Fruit fly (Drosophila melanogaster) whole organism, embryonic: Measurements from ENCODE around the gene CG32650.

Experiments
- Bdp1 ChIP-seq: fragments of 200-800 bp; sonication (Bioruptor generic); optimal IDR thresholded peaks from 3 replicates; lab custom pipeline; 2016; ENCODE audit warnings: missing biosample characterization, missing genetic modification characterization
- CG11085 ChIP-seq: fragments of 200-800 bp; sonication (Bioruptor generic); IDR thresholded peaks from 2 replicates; pipeline ENCODE4 v1.3.6; 2022; ENCODE audit warnings: missing biosample characterization, missing genetic modification characterization
- CG11560 ChIP-seq: fragments of 200-800 bp; sonication (Bioruptor generic); IDR thresholded peaks from 3 replicates; pipeline ENCODE4 v1.3.6; 2022; ENCODE audit warnings: missing biosample characterization, missing genetic modification characterization
- CG13775 ChIP-seq: fragments of 200-800 bp; sonication (Bioruptor generic); optimal IDR thresholded peaks from 3 replicates; lab custom pipeline; 2017; ENCODE audit warnings: missing biosample characterization, mild to moderate bottlenecking, missing genetic modification characterization
- CG15514 ChIP-seq: fragments of 200-800 bp; sonication (Bioruptor generic); optimal IDR thresholded peaks from 3 replicates; lab custom pipeline; 2017; ENCODE audit warnings: missing biosample characterization, missing genetic modification characterization, mild to moderate bottlenecking, moderate library complexity, missing genetic modification reagents
- CG16813 ChIP-seq: fragments of 200-800 bp; sonication (Bioruptor generic); IDR thresholded peaks from 3 replicates; pipeline ENCODE4 v1.3.6; 2022; ENCODE audit warnings: missing biosample characterization, missing genetic modification characterization; ENCODE audit not compliant: partially characterized antibody
- CG17361 ChIP-seq: fragments of 200-800 bp; sonication (Bioruptor generic); IDR thresholded peaks from 3 replicates; pipeline ENCODE4 v1.3.6; 2022; ENCODE audit warnings: missing biosample characterization, missing genetic modification characterization
- CG17829 ChIP-seq: fragments of 200-800 bp; optimal IDR thresholded peaks from 2 replicates; lab custom pipeline; 2019; ENCODE audit warnings: missing biosample characterization, mild to moderate bottlenecking, missing genetic modification characterization, moderate library complexity
- CG34422 ChIP-seq: fragments of 200-800 bp; sonication (Bioruptor generic); IDR thresholded peaks from 3 replicates; pipeline ENCODE4 v1.3.6; 2022; ENCODE audit warnings: missing biosample characterization, missing genetic modification characterization
- CG3847 ChIP-seq: fragments of 200-800 bp; sonication (Bioruptor generic); IDR thresholded peaks from 2 replicates; pipeline ENCODE4 v1.3.6; 2022; ENCODE audit warnings: missing biosample characterization, missing genetic modification characterization
- CG7357 ChIP-seq: fragments of 200-800 bp; sonication (Bioruptor generic); IDR thresholded peaks from 3 replicates; pipeline ENCODE4 v1.3.6; 2022; ENCODE audit warnings: missing biosample characterization, missing genetic modification characterization
- CG8290 ChIP-seq, 3 experiments: fragments of 200-800 bp; sonication (Bioruptor generic); optimal IDR thresholded peaks; 2 replicates each; lab custom pipeline; 2016 to 2019; ENCODE audit warnings: missing biosample characterization in 3 of 3, missing genetic modification characterization in 3 of 3, mild to moderate bottlenecking in 2 of 3, moderate library complexity in 1 of 3
- E2f2 ChIP-seq: fragments of 200-800 bp; sonication (Bioruptor generic); IDR thresholded peaks from 2 replicates; pipeline ENCODE4 v1.3.6; 2022; ENCODE audit warnings: missing biosample characterization, missing genetic modification characterization
- HmgZ ChIP-seq: fragments of 200-800 bp; sonication (Bioruptor generic); optimal IDR thresholded peaks from 2 replicates; lab custom pipeline; 2018; ENCODE audit warnings: missing biosample characterization, mild to moderate bottlenecking, missing genetic modification characterization
- MBD-R2 ChIP-seq: fragments of 200-800 bp; sonication (Bioruptor generic); IDR thresholded peaks from 2 replicates; pipeline ENCODE4 v1.3.6; 2022; ENCODE audit warnings: missing biosample characterization, missing genetic modification characterization
- MESR4 ChIP-seq: fragments of 200-800 bp; sonication (Bioruptor generic); optimal IDR thresholded peaks from 2 replicates; lab custom pipeline; 2018; ENCODE audit warnings: missing biosample characterization, mild to moderate bottlenecking, missing genetic modification characterization, moderate library complexity
- NFAT ChIP-seq: fragments of 200-800 bp; sonication (Bioruptor generic); IDR thresholded peaks from 2 replicates; pipeline ENCODE4 v1.3.6; 2022; ENCODE audit warnings: missing biosample characterization, missing genetic modification characterization
- Optix ChIP-seq: fragments of 200-800 bp; sonication (Bioruptor generic); IDR thresholded peaks from 3 replicates; pipeline ENCODE4 v1.3.6; 2022; ENCODE audit warnings: missing biosample characterization, missing genetic modification characterization
- Pdp1 ChIP-seq, 2 experiments: fragments of 200-800 bp; sonication (Bioruptor generic); optimal IDR thresholded peaks; 3 replicates each; lab custom pipeline; 2016; ENCODE audit warnings: missing biosample characterization in 2 of 2, missing genetic modification characterization in 2 of 2, mild to moderate bottlenecking in 1 of 2, moderate library complexity in 1 of 2
- Rfx ChIP-seq: fragments of 200-800 bp; sonication (Bioruptor generic); IDR thresholded peaks from 2 replicates; pipeline ENCODE4 v1.3.6; 2022; ENCODE audit warnings: missing biosample characterization, missing genetic modification characterization
- Sin3A ChIP-seq: fragments of >200 bp; optimal IDR thresholded peaks from 2 replicates; lab custom pipeline; 2018
- Sry-β ChIP-seq: fragments of 200-800 bp; sonication (Bioruptor generic); optimal IDR thresholded peaks from 2 replicates; lab custom pipeline; 2018; ENCODE audit warnings: missing biosample characterization, mild to moderate bottlenecking, missing genetic modification characterization, moderate library complexity
- Trl ChIP-seq, 3 experiments: fragments of >200 bp in 2 of 3; fragments of 200-800 bp in 1 of 3; sonication (Bioruptor generic) in 1 of 3; optimal IDR thresholded peaks; 2 replicates in 1 of 3; 3 replicates in 2 of 3; lab custom pipeline; 2016 to 2017; ENCODE audit warnings: missing biosample characterization in 1 of 3, missing genetic modification characterization in 1 of 3
- bsh ChIP-seq, 2 experiments: fragments of 200-800 bp; sonication (Bioruptor generic); optimal IDR thresholded peaks; 2 replicates each; lab custom pipeline; 2017 to 2018; ENCODE audit warnings: mild to moderate bottlenecking in 2 of 2, missing biosample characterization in 2 of 2, missing genetic modification characterization in 2 of 2, moderate library complexity in 1 of 2
- da ChIP-seq: fragments of 200-800 bp; sonication (Bioruptor generic); optimal IDR thresholded peaks from 2 replicates; lab custom pipeline; 2016; ENCODE audit warnings: missing biosample characterization, missing genetic modification characterization
- ems ChIP-seq: fragments of 200-800 bp; sonication (Bioruptor generic); optimal IDR thresholded peaks from 3 replicates; lab custom pipeline; 2016; ENCODE audit warnings: missing biosample characterization, missing genetic modification characterization
- fd96Cb ChIP-seq: fragments of 200-800 bp; sonication (Bioruptor generic); optimal IDR thresholded peaks from 2 replicates; lab custom pipeline; 2018; ENCODE audit warnings: missing biosample characterization, mild to moderate bottlenecking, missing genetic modification characterization, moderate library complexity
- ftz-f1 ChIP-seq: fragments of 200-800 bp; sonication (Bioruptor generic); optimal IDR thresholded peaks from 2 replicates; lab custom pipeline; 2016; ENCODE audit warnings: missing biosample characterization, missing genetic modification characterization
- ham ChIP-seq: fragments of 200-800 bp; sonication (Bioruptor generic); IDR thresholded peaks from 2 replicates; pipeline ENCODE4 v1.3.6; 2022; ENCODE audit warnings: missing biosample characterization, missing genetic modification characterization
- hkb ChIP-seq, 2 experiments: fragments of 200-800 bp in 1 of 2; fragments of >200 bp in 1 of 2; sonication (Bioruptor generic) in 1 of 2; IDR thresholded peaks in 1 of 2; optimal IDR thresholded peaks in 1 of 2; 2 replicates each; pipeline versions ENCODE4 v1.3.6 to Lab custom; 2017 to 2022; ENCODE audit warnings: missing biosample characterization in 1 of 2, missing genetic modification characterization in 1 of 2
- pzg ChIP-seq: fragments of 200-800 bp; sonication (Bioruptor generic); optimal IDR thresholded peaks from 3 replicates; lab custom pipeline; 2018; ENCODE audit warnings: missing biosample characterization, mild to moderate bottlenecking, missing genetic modification characterization, moderate library complexity
- row ChIP-seq: fragments of 200-800 bp; sonication (Bioruptor generic); IDR thresholded peaks from 3 replicates; pipeline ENCODE4 v1.3.6; 2022; ENCODE audit warnings: missing biosample characterization, missing genetic modification characterization
- scrt ChIP-seq: fragments of 200-800 bp; sonication (Bioruptor generic); optimal IDR thresholded peaks from 2 replicates; lab custom pipeline; 2018; ENCODE audit warnings: missing biosample characterization, mild to moderate bottlenecking, missing genetic modification characterization, moderate library complexity
- sd ChIP-seq: fragments of 200-800 bp; sonication (Bioruptor generic); optimal IDR thresholded peaks from 3 replicates; lab custom pipeline; 2018; ENCODE audit warnings: missing biosample characterization, mild to moderate bottlenecking, missing genetic modification characterization, moderate library complexity
- sens ChIP-seq: fragments of 200-800 bp; sonication (Bioruptor generic); peaks from one replicate; lab custom pipeline; 2016; ENCODE audit warnings: missing biosample characterization, missing genetic modification characterization
- sisA ChIP-seq: fragments of 200-800 bp; sonication (Bioruptor generic); IDR thresholded peaks from 2 replicates; pipeline ENCODE4 v1.3.6; 2022; ENCODE audit warnings: missing biosample characterization, missing genetic modification characterization
- slou ChIP-seq: fragments of 200-800 bp; sonication (Bioruptor generic); optimal IDR thresholded peaks from 3 replicates; lab custom pipeline; 2016; ENCODE audit warnings: missing biosample characterization, missing genetic modification characterization
- sna ChIP-seq: fragments of 200-800 bp; sonication (Bioruptor generic); IDR thresholded peaks from 2 replicates; pipeline ENCODE4 v1.3.6; 2022; ENCODE audit warnings: missing biosample characterization, missing genetic modification characterization; ENCODE audit not compliant: partially characterized antibody
- so ChIP-seq: fragments of 200-800 bp; sonication (Bioruptor generic); IDR thresholded peaks from 3 replicates; pipeline ENCODE4 v1.3.6; 2022; ENCODE audit warnings: missing biosample characterization, missing genetic modification characterization
- sqz ChIP-seq: fragments of 200-800 bp; sonication (Bioruptor generic); optimal IDR thresholded peaks from 3 replicates; lab custom pipeline; 2018; ENCODE audit warnings: missing biosample characterization, mild to moderate bottlenecking, missing genetic modification characterization
- sr ChIP-seq: fragments of 200-800 bp; sonication (Bioruptor generic); IDR thresholded peaks from 3 replicates; pipeline ENCODE4 v1.3.6; 2022; ENCODE audit warnings: missing biosample characterization, missing genetic modification characterization
- sug ChIP-seq: fragments of 200-800 bp; optimal IDR thresholded peaks from 2 replicates; lab custom pipeline; 2019; ENCODE audit warnings: missing biosample characterization, mild to moderate bottlenecking, missing genetic modification characterization, moderate library complexity
- trh ChIP-seq: fragments of 200-800 bp; sonication (Bioruptor generic); optimal IDR thresholded peaks from 2 replicates; lab custom pipeline; 2016; ENCODE audit warnings: missing biosample characterization, missing genetic modification characterization
- wek ChIP-seq: fragments of 200-800 bp; sonication (Bioruptor generic); optimal IDR thresholded peaks from 3 replicates; lab custom pipeline; 2018; ENCODE audit warnings: missing biosample characterization, mild to moderate bottlenecking, missing genetic modification characterization, moderate library complexity
- zen2 ChIP-seq: fragments of 200-800 bp; sonication (Bioruptor generic); IDR thresholded peaks from 3 replicates; pipeline ENCODE4 v1.3.6; 2022; ENCODE audit warnings: missing biosample characterization, missing genetic modification characterization; ENCODE audit not compliant: partially characterized antibody
- zfh1 ChIP-seq: fragments of 200-800 bp; sonication (Bioruptor generic); IDR thresholded peaks from 3 replicates; pipeline ENCODE4 v1.3.6; 2022; ENCODE audit warnings: missing biosample characterization, missing genetic modification characterization

Gene CG32650

dm6 chrX:12900718-12901442 lies 2.4 kb upstream of the CG32650 start, which contains the start of gene Coq8 (continued):
- peak; percentile 18 for TF ChIP-seq sug (tag; lab: Kevin White, UChicago)
- no peak for TF ChIP-seq CG8290 (GFP tag; optimal IDR thresholded peaks at IDR 0.05; lab: Kevin White, UChicago)
- peak in 1 of 2 experiments; percentile 26 for TF ChIP-seq CG8290 (tag; optimal IDR thresholded peaks at IDR 0.05; lab: Kevin White, UChicago)
- peak; percentile 90 for TF ChIP-seq row
- TF ChIP-seq E2f2, result peak; percentile 13; the same call in 1 of the 2 replicates
- no peak for TF ChIP-seq wek (GFP tag; lab: Kevin White, UChicago)
- peak; percentile 49; the same call in 1 of the 3 replicates for TF ChIP-seq CG34422
- TF ChIP-seq CG11560 (tag; lab: Robert Waterston, UW), result no peak
- 0 out of 2 replicates have a peak, but pooled peaks have one; percentile 10 for TF ChIP-seq CG3847
- TF ChIP-seq hkb (optimal IDR thresholded peaks at IDR 0.05; lab: Kevin White, UChicago), result peak; percentile 44
- no peak for TF ChIP-seq hkb (GFP tag; IDR thresholded peaks at IDR 0.05; lab: Robert Waterston, UW)
- TF ChIP-seq CG15514, result peak; percentile 10
- peak; percentile 100 for TF ChIP-seq sr (GFP tag; lab: Robert Waterston, UW)
- peak in 1 of 2 experiments; percentile 89 for TF ChIP-seq Pdp1 (GFP tag; optimal IDR thresholded peaks at IDR 0.05; lab: Kevin White, UChicago)
- TF ChIP-seq CG7357 (GFP tag; lab: Robert Waterston, UW), result no peak
- no peak for TF ChIP-seq zen2
- no peak for TF ChIP-seq CG13775 (GFP tag; lab: Kevin White, UChicago)
- no peak for TF ChIP-seq da (GFP tag; lab: Kevin White, UChicago)
- peak; percentile 88 for TF ChIP-seq MBD-R2
- TF ChIP-seq Sry-β (GFP tag; lab: Kevin White, UChicago), result peak; percentile 93
- no peak for TF ChIP-seq slou (GFP tag; lab: Kevin White, UChicago)
- TF ChIP-seq HmgZ (tag; lab: Kevin White, UChicago), result peak; percentile 0
- TF ChIP-seq Optix (GFP tag; lab: Robert Waterston, UW), result no peak
- no peak for TF ChIP-seq bsh (GFP tag; optimal IDR thresholded peaks at IDR 0.05; lab: Kevin White, UChicago)
- TF ChIP-seq so, result no peak
- TF ChIP-seq sd (tag; lab: Kevin White, UChicago), result peak; percentile 36
- no peak for TF ChIP-seq fd96Cb (tag; lab: Kevin White, UChicago)
- TF ChIP-seq CG17829, result no peak
- no peak for TF ChIP-seq scrt
- TF ChIP-seq pzg (GFP tag; lab: Kevin White, UChicago), result peak; percentile 23
- peak; percentile 48; the same call in 1 of the 2 replicates for TF ChIP-seq NFAT (GFP tag; lab: Robert Waterston, UW)
- TF ChIP-seq Bdp1 (GFP tag; lab: Kevin White, UChicago), result no peak
- no peak for TF ChIP-seq ftz-f1
- TF ChIP-seq sqz (GFP tag; lab: Kevin White, UChicago), result no peak
- no peak for TF ChIP-seq trh (GFP tag; lab: Kevin White, UChicago)
- peak; percentile 74 for TF ChIP-seq Rfx (GFP tag; lab: Robert Waterston, UW)
- peak; percentile 2 for TF ChIP-seq Sin3A
- 0 out of 2 replicates have a peak, but pooled peaks have one; percentile 28 for TF ChIP-seq sna (GFP tag; lab: Robert Waterston, UW)
- TF ChIP-seq zfh1, result no peak
- no peak for TF ChIP-seq ems (GFP tag; lab: Kevin White, UChicago)
- peak; percentile 43 for TF ChIP-seq MESR4 (GFP tag; lab: Kevin White, UChicago)
- TF ChIP-seq CG17361 (GFP tag; lab: Robert Waterston, UW), result no peak
- TF ChIP-seq CG16813 (GFP tag; lab: Robert Waterston, UW), result no peak
- no peak for TF ChIP-seq CG11085 (GFP tag; lab: Robert Waterston, UW)
- TF ChIP-seq ham (GFP tag; lab: Robert Waterston, UW), result no peak
- TF ChIP-seq Trl (optimal IDR thresholded peaks at IDR 0.05; lab: Kevin White, UChicago), result no peak
- TF ChIP-seq Trl (GFP tag; optimal IDR thresholded peaks at IDR 0.05; lab: Kevin White, UChicago), result no peak
- no peak for TF ChIP-seq sisA
- peak; percentile 44 for TF ChIP-seq sens (GFP tag; lab: Kevin White, UChicago)
